Worm (Caenorhabditis elegans): ENCODE measurements around the gene cht-2.

DNA sequence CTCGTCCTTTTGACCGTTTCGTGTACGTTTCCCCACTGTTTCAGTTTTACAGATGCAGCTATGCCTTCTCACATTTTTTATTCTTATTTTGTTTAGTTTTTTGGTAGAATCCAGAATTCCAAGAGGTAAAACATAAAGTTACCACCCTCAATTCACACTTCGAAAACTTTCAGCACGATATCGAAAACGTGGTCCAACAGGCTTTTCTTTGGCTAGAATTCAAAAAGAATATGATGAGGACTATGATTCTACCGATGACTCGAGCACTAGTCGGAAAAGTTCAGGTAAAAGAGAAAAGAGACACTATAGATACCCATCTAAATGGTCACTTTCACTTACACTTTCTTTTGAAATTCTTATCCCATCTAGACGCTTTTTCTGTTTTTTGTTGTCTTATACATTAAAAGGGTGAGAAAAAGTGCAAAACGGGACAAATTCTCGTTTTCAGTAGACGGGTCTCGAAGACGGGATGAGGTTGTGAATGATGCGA lies 26.5 kb upstream of the cht-2 start, which contains the start of gene M05D6.9:
- TF ChIP-seq pha-2 (tag; optimal IDR thresholded peaks at IDR 0.05) (no peak), pha-4 (tag; optimal IDR thresholded peaks at IDR 0.05) (no peak), elt-2 (tag; optimal IDR thresholded peaks at IDR 0.05) (no peak), ceh-45 (GFP tag; IDR thresholded peaks at IDR 0.05) (no peak), ceh-22 (tag; optimal IDR thresholded peaks at IDR 0.05) (no peak), ceh-24 (tag; optimal IDR thresholded peaks at IDR 0.05) (no peak), hlh-30 (tag; optimal IDR thresholded peaks at IDR 0.05; ENCODE audit: insufficient read depth) (no peak), nhr-11 (tag; optimal IDR thresholded peaks at IDR 0.05) (no peak), mec-3 (tag; optimal IDR thresholded peaks at IDR 0.05; ENCODE audit: borderline replicate concordance) (no peak), ceh-31 (tag; optimal IDR thresholded peaks at IDR 0.05) (no peak), ama-1 (optimal IDR thresholded peaks at IDR 0.05) (no peak), Y22D7AL.16 (tag; optimal IDR thresholded peaks at IDR 0.05) (no peak)

Measured in whole organism, late embryonic.